Worm (Caenorhabditis elegans) whole organism, L1 larva: Measurements from ENCODE around the gene aman-1.

ENCODE experiments used
- Y116A8C.19 ChIP-seq: sonication (generic microtip); optimal IDR thresholded peaks from 2 replicates; lab custom pipeline; 2016; ENCODE audit warnings: missing compliant biosample characterization, missing genetic modification characterization, borderline replicate concordance
- ama-1 ChIP-seq: fragments of 150-350 bp; optimal IDR thresholded peaks from 2 replicates; lab custom pipeline; 2014
- ceh-63 ChIP-seq: fragments of 200-800 bp; sonication (Bioruptor generic); optimal IDR thresholded peaks from 2 replicates; lab custom pipeline; 2018; ENCODE audit warnings: mild to moderate bottlenecking, missing genetic modification characterization, missing compliant biosample characterization
- ceh-88 ChIP-seq: fragments of 200-800 bp; sonication (Bioruptor generic); IDR thresholded peaks from 2 replicates; pipeline ENCODE4 v1.3.6; 2022; ENCODE audit warnings: missing genetic modification characterization, missing compliant biosample characterization
- ces-1 ChIP-seq: fragments of 150-350 bp; optimal IDR thresholded peaks from 2 replicates; lab custom pipeline; 2014; ENCODE audit warnings: missing biosample characterization, missing genetic modification reagents, missing genetic modification characterization
- dsc-1 ChIP-seq: sonication (generic microtip); optimal IDR thresholded peaks from 2 replicates; lab custom pipeline; 2016; ENCODE audit warnings: mild to moderate bottlenecking, missing genetic modification characterization, missing compliant biosample characterization
- efl-3 ChIP-seq: fragments of 200-800 bp; sonication (Bioruptor generic); optimal IDR thresholded peaks from 2 replicates; lab custom pipeline; 2018; ENCODE audit warnings: mild to moderate bottlenecking, missing genetic modification characterization, missing compliant biosample characterization
- egl-13 ChIP-seq: sonication (generic microtip); optimal IDR thresholded peaks from 2 replicates; lab custom pipeline; 2016; ENCODE audit warnings: missing genotype, missing genetic modification reagents, missing genetic modification characterization, missing compliant biosample characterization
- elt-3 ChIP-seq, 6 experiments: fragments of 150-350 bp in 1 of 6; sonication (generic microtip); optimal IDR thresholded peaks; 2 replicates each; lab custom pipeline; 2017 to 2018; ENCODE audit warnings: missing biosample characterization in 6 of 6, missing genetic modification characterization in 6 of 6, inconsistent platforms in 1 of 6
- fkh-10 ChIP-seq: sonication (generic microtip); optimal IDR thresholded peaks from 2 replicates; lab custom pipeline; 2017; ENCODE audit warnings: missing biosample characterization, missing genetic modification reagents, missing genetic modification characterization
- fkh-4 ChIP-seq: sonication (generic microtip); optimal IDR thresholded peaks from 2 replicates; lab custom pipeline; 2016; ENCODE audit warnings: missing compliant biosample characterization, missing genetic modification characterization, borderline replicate concordance
- fkh-8 ChIP-seq: sonication (generic microtip); optimal IDR thresholded peaks from 2 replicates; lab custom pipeline; 2016; ENCODE audit warnings: mild to moderate bottlenecking, missing genetic modification characterization, missing compliant biosample characterization
- hpl-2 ChIP-seq: fragments of 150-350 bp; optimal IDR thresholded peaks from 2 replicates; lab custom pipeline; 2014; ENCODE audit warnings: missing biosample characterization, missing genetic modification reagents, missing genetic modification characterization
- jun-1 ChIP-seq: fragments of 150-350 bp; optimal IDR thresholded peaks from 2 replicates; lab custom pipeline; 2014; ENCODE audit warnings: missing biosample characterization, missing genetic modification reagents, missing genetic modification characterization
- lin-14 ChIP-seq: fragments of 200-800 bp; sonication (Bioruptor generic); optimal IDR thresholded peaks from 2 replicates; lab custom pipeline; 2018; ENCODE audit warnings: mild to moderate bottlenecking, missing genetic modification characterization, moderate library complexity, missing compliant biosample characterization
- lin-15B ChIP-seq: fragments of 150-350 bp; sonication (generic microtip); optimal IDR thresholded peaks from 3 replicates; lab custom pipeline; 2014; ENCODE audit warnings: missing biosample characterization, missing genetic modification characterization
- lin-35 ChIP-seq, 2 experiments: fragments of 150-350 bp; optimal IDR thresholded peaks; 2 replicates each; lab custom pipeline; 2014; ENCODE audit warnings: missing biosample characterization in 2 of 2, missing genetic modification characterization in 2 of 2, missing genetic modification reagents in 2 of 2
- lsy-2 ChIP-seq, 2 experiments: fragments of 150-350 bp; optimal IDR thresholded peaks; 2 replicates each; lab custom pipeline; 2014; ENCODE audit warnings: missing biosample characterization in 2 of 2, missing genetic modification characterization in 2 of 2
- mab-9 ChIP-seq: fragments of 200-800 bp; sonication (Bioruptor generic); IDR thresholded peaks from 2 replicates; pipeline ENCODE4 v1.3.6; 2022; ENCODE audit warnings: missing genetic modification reagents, missing genetic modification characterization, missing compliant biosample characterization
- nhr-11 ChIP-seq: fragments of 150-350 bp; optimal IDR thresholded peaks from 2 replicates; lab custom pipeline; 2014; ENCODE audit warnings: missing biosample characterization, missing genetic modification characterization
- nhr-19 ChIP-seq: fragments of 200-800 bp; sonication (Bioruptor generic); conservative IDR thresholded peaks from 2 replicates; pipeline ENCODE4 v1.3.6; 2022; ENCODE audit warnings: missing genetic modification characterization, missing compliant biosample characterization
- nhr-237 ChIP-seq: fragments of 150-350 bp; optimal IDR thresholded peaks from 2 replicates; lab custom pipeline; 2014; ENCODE audit warnings: missing biosample characterization, missing genetic modification characterization
- nhr-28 ChIP-seq: fragments of 150-350 bp; optimal IDR thresholded peaks from 2 replicates; lab custom pipeline; 2014; ENCODE audit warnings: missing biosample characterization, missing genetic modification characterization
- nhr-47 ChIP-seq: sonication (generic microtip); optimal IDR thresholded peaks from 2 replicates; lab custom pipeline; 2016; ENCODE audit warnings: mild to moderate bottlenecking, missing genetic modification characterization, moderate library complexity, missing compliant biosample characterization
- rnt-1 ChIP-seq: sonication (generic microtip); optimal IDR thresholded peaks from 2 replicates; lab custom pipeline; 2016; ENCODE audit warnings: mild to moderate bottlenecking, missing genetic modification characterization, moderate library complexity, missing compliant biosample characterization
- skn-1 ChIP-seq: fragments of 150-350 bp; optimal IDR thresholded peaks from 2 replicates; lab custom pipeline; 2014; ENCODE audit warnings: missing biosample characterization, missing genetic modification characterization
- snpc-4 ChIP-seq: fragments of 150-350 bp; optimal IDR thresholded peaks from 2 replicates; lab custom pipeline; 2014; ENCODE audit warnings: missing biosample characterization, missing genetic modification characterization
- snu-23 ChIP-seq: sonication (generic microtip); optimal IDR thresholded peaks from 2 replicates; lab custom pipeline; 2016; ENCODE audit warnings: missing genetic modification characterization, missing compliant biosample characterization
- sptf-1 ChIP-seq: fragments of 150-350 bp; optimal IDR thresholded peaks from 2 replicates; lab custom pipeline; 2014; ENCODE audit warnings: missing biosample characterization, missing genetic modification characterization
- sup-37 ChIP-seq: fragments of 200-800 bp; sonication (Bioruptor generic); optimal IDR thresholded peaks from 2 replicates; lab custom pipeline; 2018; ENCODE audit warnings: mild to moderate bottlenecking, missing genetic modification characterization, missing compliant biosample characterization
- unc-130 ChIP-seq: fragments of 150-350 bp; optimal IDR thresholded peaks from 2 replicates; lab custom pipeline; 2017; ENCODE audit warnings: missing biosample characterization, missing genetic modification characterization, inconsistent platforms
- zip-4 ChIP-seq: fragments of 200-800 bp; sonication (Bioruptor generic); optimal IDR thresholded peaks from 2 replicates; lab custom pipeline; 2018; ENCODE audit warnings: mild to moderate bottlenecking, missing genetic modification characterization, moderate library complexity, missing compliant biosample characterization
- ztf-11 ChIP-seq, 2 experiments: sonication (generic microtip); optimal IDR thresholded peaks; 2 replicates each; lab custom pipeline; 2016 to 2017; ENCODE audit warnings: missing genetic modification characterization in 2 of 2, missing biosample characterization in 1 of 2, missing compliant biosample characterization in 1 of 2

Gene aman-1

DNA sequence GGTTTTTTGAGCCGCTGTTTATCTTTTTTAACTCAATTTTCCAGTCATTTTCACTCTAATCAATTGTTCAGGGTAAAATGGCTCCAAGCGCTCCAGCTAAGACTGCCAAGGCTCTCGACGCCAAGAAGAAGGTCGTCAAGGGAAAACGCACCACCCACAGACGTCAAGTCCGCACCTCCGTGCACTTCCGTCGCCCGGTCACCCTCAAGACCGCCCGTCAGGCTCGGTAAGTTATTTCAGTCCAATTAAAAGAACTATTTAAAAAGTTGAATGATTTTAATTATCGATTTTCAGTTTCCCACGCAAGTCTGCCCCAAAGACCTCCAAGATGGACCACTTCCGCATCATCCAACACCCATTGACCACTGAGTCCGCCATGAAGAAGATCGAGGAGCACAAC is 17.8 kb upstream of the aman-1 start, which contains the start of gene rpl-25.1:
TSS of gene rpl-25.1 (plus strand) at position 72 of the 400 bp plus-strand sequence.
- TF ChIP-seq sup-37 (GFP tag; lab: Kevin White, UChicago) (no peak), nhr-237 (tag; lab: Kevin White, UChicago) (no peak), Y116A8C.19 (no peak), lin-35 (GFP tag; optimal IDR thresholded peaks at IDR 0.05; lab: Kevin White, UChicago) (no peak), dsc-1 (no peak), fkh-4 (tag; lab: Kevin White, UChicago) (no peak)

DNA sequence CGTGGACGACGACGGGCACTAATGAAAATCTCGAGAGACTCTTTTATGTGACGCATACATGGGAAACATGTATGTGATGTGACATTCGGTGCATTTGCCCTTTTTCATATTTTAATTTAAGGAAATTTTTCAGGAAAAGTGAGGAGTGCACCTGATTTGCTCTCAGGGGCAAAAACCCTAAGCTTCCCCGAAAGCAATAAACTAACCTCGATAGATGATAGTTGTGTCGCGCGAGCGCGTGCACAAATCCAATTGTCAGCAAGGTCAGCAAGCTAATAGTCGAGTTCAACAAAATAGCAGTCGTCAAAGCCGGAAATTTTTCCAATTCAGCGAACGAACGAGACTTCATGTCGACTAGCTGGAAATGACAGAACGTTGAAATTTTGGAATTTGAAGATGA is 14.8 kb upstream of the aman-1 start:
- no peak for TF ChIP-seq lsy-2 (tag; optimal IDR thresholded peaks at IDR 0.05; lab: Kevin White, UChicago)
- peak; percentile 52 for TF ChIP-seq lin-14 (GFP tag; lab: Kevin White, UChicago)
- TF ChIP-seq fkh-10 (GFP tag; lab: Kevin White, UChicago): peak; percentile 50
- no peak for TF ChIP-seq snpc-4 (tag; lab: Kevin White, UChicago)

DNA sequence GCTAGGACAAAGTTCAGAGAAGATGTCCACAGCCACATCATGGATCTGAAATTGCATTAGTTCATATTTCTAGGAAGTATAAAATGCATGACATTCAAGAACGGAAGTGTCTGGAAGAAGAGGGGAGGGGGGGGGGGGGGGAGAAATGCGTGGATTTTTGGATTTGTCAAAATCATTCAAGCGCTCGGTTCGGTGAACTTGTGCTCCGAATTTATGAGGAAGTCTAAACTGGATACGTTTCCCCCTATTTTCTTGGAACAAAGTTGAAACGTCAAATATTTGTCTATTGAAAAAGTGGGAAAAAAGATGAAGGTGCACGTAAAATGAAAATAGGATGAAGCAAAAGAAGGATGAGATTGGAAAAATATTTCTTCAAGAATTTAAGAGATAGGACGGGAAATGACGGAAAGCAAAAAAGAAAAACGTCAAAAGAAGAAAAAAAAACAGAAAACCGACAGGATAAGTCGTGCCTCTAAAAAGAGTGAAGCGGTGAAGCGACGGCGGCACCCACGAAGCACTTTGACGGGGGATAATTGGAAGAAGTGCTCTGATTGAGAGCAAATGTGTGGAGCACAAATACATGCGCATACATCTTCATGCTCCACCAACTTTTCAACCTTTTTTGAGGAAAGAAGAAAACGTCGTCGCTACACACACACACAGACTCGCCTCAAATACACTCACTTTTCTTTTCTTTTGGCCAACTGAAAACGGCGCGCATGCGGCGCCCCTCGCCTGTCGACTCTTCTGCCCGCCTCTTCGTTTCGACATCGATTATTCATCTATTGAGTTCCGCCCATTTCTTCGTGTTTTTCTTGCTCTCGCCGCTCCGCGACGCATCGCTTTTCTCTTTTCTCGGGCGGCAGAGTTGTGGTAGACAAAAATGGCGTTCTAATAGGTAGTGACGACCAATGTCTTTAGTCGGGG is 12.0 kb upstream of the aman-1 start, which contains the start of gene F55D10.4:
TSS of gene F55D10.4 (minus strand) at position 51 of the 927 bp plus-strand sequence.
- TF ChIP-seq efl-3 (GFP tag; lab: Kevin White, UChicago) (no peak), nhr-19 (GFP tag; lab: Robert Waterston, UW) (no peak), lsy-2 (tag; optimal IDR thresholded peaks at IDR 0.05; lab: Kevin White, UChicago) (peak in 1 of 2 experiments; percentile 4), snu-23 (no peak), ztf-11 (tag; optimal IDR thresholded peaks at IDR 0.05; lab: Kevin White, UChicago) (no peak), nhr-47 (tag; lab: Kevin White, UChicago) (peak; percentile 19), ceh-63 (GFP tag; lab: Kevin White, UChicago) (no peak), Y116A8C.19 (no peak), lin-14 (GFP tag; lab: Kevin White, UChicago) (peak; percentile 66), snpc-4 (tag; lab: Kevin White, UChicago) (no peak), fkh-4 (tag; lab: Kevin White, UChicago) (no peak), fkh-8 (tag; lab: Kevin White, UChicago) (peak; percentile 54)

DNA sequence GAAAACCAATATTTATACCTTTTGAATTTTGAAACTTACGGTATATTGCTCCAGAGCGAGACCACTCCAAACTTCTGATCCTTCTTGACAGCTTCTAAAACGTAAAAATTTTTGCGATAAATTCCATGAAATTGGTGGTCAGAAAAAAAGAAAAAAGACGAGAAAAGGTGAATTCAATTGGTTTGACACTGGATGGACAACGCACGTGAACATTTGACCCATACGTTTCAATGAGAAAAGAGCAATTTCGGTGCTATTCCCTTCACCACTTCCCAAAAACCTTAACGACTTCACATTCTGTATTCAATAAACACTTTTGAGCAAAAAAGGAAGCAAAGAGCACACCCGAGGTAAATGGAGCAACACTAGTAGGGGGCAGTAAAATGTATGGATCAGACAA is 5.5 kb upstream of the aman-1 start, which contains the start of gene acc-3:
TSS of gene acc-3 (minus strand) at position 101 of the 400 bp plus-strand sequence.
- no peak for TF ChIP-seq elt-3 (tag; optimal IDR thresholded peaks at IDR 0.05; lab: Kevin White, UChicago)
- TF ChIP-seq nhr-28 (tag; lab: Kevin White, UChicago): no peak
- TF ChIP-seq egl-13 (tag; lab: Kevin White, UChicago): no peak
- no peak for TF ChIP-seq hpl-2
- no peak for TF ChIP-seq nhr-19 (GFP tag; lab: Robert Waterston, UW)
- TF ChIP-seq zip-4: no peak
- no peak for TF ChIP-seq sptf-1 (tag; lab: Kevin White, UChicago)
- TF ChIP-seq jun-1 (tag; lab: Kevin White, UChicago): no peak
- TF ChIP-seq skn-1 (tag; lab: Kevin White, UChicago): no peak
- no peak for TF ChIP-seq nhr-47 (tag; lab: Kevin White, UChicago)
- no peak for TF ChIP-seq nhr-11
- TF ChIP-seq lin-14 (GFP tag; lab: Kevin White, UChicago): no peak
- TF ChIP-seq nhr-237 (tag; lab: Kevin White, UChicago): no peak
- no peak for TF ChIP-seq unc-130
- TF ChIP-seq lin-15B (tag; lab: Kevin White, UChicago): no peak
- TF ChIP-seq lsy-2 (tag; optimal IDR thresholded peaks at IDR 0.05; lab: Kevin White, UChicago): no peak
- TF ChIP-seq ces-1 (GFP tag; lab: Kevin White, UChicago): no peak
- TF ChIP-seq ama-1 (lab: Kevin White, UChicago): no peak
- TF ChIP-seq, all 84 proteins: peak for 0

DNA sequence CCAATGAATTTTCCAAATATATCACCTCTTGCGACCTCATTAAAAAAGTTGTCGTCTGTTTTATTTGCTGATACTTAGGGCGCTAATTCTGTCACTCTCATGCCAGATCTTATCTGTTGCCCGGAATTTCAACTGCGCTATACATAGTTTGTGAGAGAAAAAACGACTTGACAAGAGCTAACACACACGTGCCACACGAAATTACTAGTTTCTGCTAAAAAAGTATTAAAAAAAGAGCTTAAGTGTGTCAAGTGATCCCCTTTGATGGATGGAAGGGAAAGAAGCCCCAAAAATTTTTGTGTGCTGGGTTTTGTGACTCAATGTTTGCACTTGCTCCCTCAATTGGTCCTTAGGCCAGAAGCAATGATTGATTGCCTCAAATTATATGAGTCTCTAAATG is 7.7 kb downstream of the aman-1 start:
- TF ChIP-seq mab-9 (GFP tag; lab: Robert Waterston, UW) (peak; percentile 54; the same call in 1 of the 2 replicates), ceh-88 (GFP tag; lab: Robert Waterston, UW) (no peak), lin-14 (GFP tag; lab: Kevin White, UChicago) (peak; percentile 9), rnt-1 (no peak)
